Worm (Caenorhabditis elegans) whole organism, L1 larva: Measurements from ENCODE around the gene W06E11.1.

Experiments used
- C16A3.4 ChIP-seq: fragments of 150-350 bp; optimal IDR thresholded peaks from 2 replicates; lab custom pipeline; 2014; ENCODE audit warnings: missing biosample characterization, missing genetic modification characterization
- F16B12.6 ChIP-seq: fragments of 150-350 bp; optimal IDR thresholded peaks from 2 replicates; lab custom pipeline; 2014; ENCODE audit warnings: missing biosample characterization, missing genetic modification characterization
- aha-1 ChIP-seq: fragments of 150-350 bp; optimal IDR thresholded peaks from 2 replicates; lab custom pipeline; 2014; ENCODE audit warnings: missing biosample characterization, missing genetic modification characterization
- aly-2 ChIP-seq: fragments of 150-350 bp; optimal IDR thresholded peaks from 2 replicates; lab custom pipeline; 2014; ENCODE audit warnings: missing biosample characterization, missing genetic modification characterization
- ceh-88 ChIP-seq: fragments of 200-800 bp; sonication (Bioruptor generic); IDR thresholded peaks from 2 replicates; pipeline ENCODE4 v1.3.6; 2022; ENCODE audit warnings: missing genetic modification characterization, missing compliant biosample characterization
- ces-1 ChIP-seq: fragments of 150-350 bp; optimal IDR thresholded peaks from 2 replicates; lab custom pipeline; 2014; ENCODE audit warnings: missing biosample characterization, missing genetic modification reagents, missing genetic modification characterization
- dpl-1 ChIP-seq, 3 experiments: fragments of 150-350 bp in 2 of 3; sonication (generic microtip) in 1 of 3; optimal IDR thresholded peaks; 2 replicates each; lab custom pipeline; 2014 to 2017; ENCODE audit warnings: missing biosample characterization in 3 of 3, missing genetic modification characterization in 3 of 3, missing genetic modification reagents in 3 of 3
- dsc-1 ChIP-seq: sonication (generic microtip); optimal IDR thresholded peaks from 2 replicates; lab custom pipeline; 2016; ENCODE audit warnings: mild to moderate bottlenecking, missing genetic modification characterization, missing compliant biosample characterization
- efl-1 ChIP-seq, 4 experiments: fragments of 150-350 bp; optimal IDR thresholded peaks in 3 of 4; peaks in 1 of 4; 1 replicate in 1 of 4; 2 replicates in 3 of 4; lab custom pipeline; 2014; ENCODE audit warnings: missing biosample characterization in 2 of 4, missing genetic modification characterization in 2 of 4, missing genetic modification reagents in 2 of 4
- efl-3 ChIP-seq: fragments of 200-800 bp; sonication (Bioruptor generic); optimal IDR thresholded peaks from 2 replicates; lab custom pipeline; 2018; ENCODE audit warnings: mild to moderate bottlenecking, missing genetic modification characterization, missing compliant biosample characterization
- egl-13 ChIP-seq: sonication (generic microtip); optimal IDR thresholded peaks from 2 replicates; lab custom pipeline; 2016; ENCODE audit warnings: missing genotype, missing genetic modification reagents, missing genetic modification characterization, missing compliant biosample characterization
- elt-2 ChIP-seq: sonication (generic microtip); optimal IDR thresholded peaks from 2 replicates; lab custom pipeline; 2016; ENCODE audit warnings: missing genetic modification characterization, mild to moderate bottlenecking, inconsistent platforms, missing compliant biosample characterization, missing genetic modification reagents
- ets-5 ChIP-seq: fragments of 200-800 bp; sonication (Bioruptor generic); IDR thresholded peaks from 2 replicates; pipeline ENCODE4 v1.3.6; 2022; ENCODE audit warnings: missing genetic modification characterization, missing compliant biosample characterization
- fkh-4 ChIP-seq: sonication (generic microtip); optimal IDR thresholded peaks from 2 replicates; lab custom pipeline; 2016; ENCODE audit warnings: missing compliant biosample characterization, missing genetic modification characterization, borderline replicate concordance
- fos-1 ChIP-seq: fragments of 150-350 bp; optimal IDR thresholded peaks from 2 replicates; lab custom pipeline; 2014; ENCODE audit warnings: missing biosample characterization, missing genetic modification characterization
- hlh-4 ChIP-seq: sonication (generic microtip); optimal IDR thresholded peaks from 2 replicates; lab custom pipeline; 2016; ENCODE audit warnings: mild to moderate bottlenecking, missing genetic modification characterization, missing compliant biosample characterization
- hpl-2 ChIP-seq: fragments of 150-350 bp; optimal IDR thresholded peaks from 2 replicates; lab custom pipeline; 2014; ENCODE audit warnings: missing biosample characterization, missing genetic modification reagents, missing genetic modification characterization
- isw-1 ChIP-seq: fragments of 200-800 bp; sonication (Bioruptor generic); IDR thresholded peaks from 2 replicates; pipeline ENCODE4 v1.3.6; 2022; ENCODE audit warnings: missing genetic modification characterization, missing compliant biosample characterization
- jun-1 ChIP-seq: fragments of 150-350 bp; optimal IDR thresholded peaks from 2 replicates; lab custom pipeline; 2014; ENCODE audit warnings: missing biosample characterization, missing genetic modification reagents, missing genetic modification characterization
- lin-14 ChIP-seq: fragments of 200-800 bp; sonication (Bioruptor generic); optimal IDR thresholded peaks from 2 replicates; lab custom pipeline; 2018; ENCODE audit warnings: mild to moderate bottlenecking, missing genetic modification characterization, moderate library complexity, missing compliant biosample characterization
- lin-15B ChIP-seq: fragments of 150-350 bp; sonication (generic microtip); optimal IDR thresholded peaks from 3 replicates; lab custom pipeline; 2014; ENCODE audit warnings: missing biosample characterization, missing genetic modification characterization
- lsy-2 ChIP-seq, 2 experiments: fragments of 150-350 bp; optimal IDR thresholded peaks; 2 replicates each; lab custom pipeline; 2014; ENCODE audit warnings: missing biosample characterization in 2 of 2, missing genetic modification characterization in 2 of 2
- mef-2 ChIP-seq: fragments of 150-350 bp; optimal IDR thresholded peaks from 2 replicates; lab custom pipeline; 2014; ENCODE audit warnings: missing biosample characterization, missing genetic modification characterization
- mep-1 ChIP-seq: fragments of 150-350 bp; optimal IDR thresholded peaks from 2 replicates; lab custom pipeline; 2014; ENCODE audit warnings: missing biosample characterization, missing genetic modification characterization
- nhr-11 ChIP-seq: fragments of 150-350 bp; optimal IDR thresholded peaks from 2 replicates; lab custom pipeline; 2014; ENCODE audit warnings: missing biosample characterization, missing genetic modification characterization
- nhr-19 ChIP-seq: fragments of 200-800 bp; sonication (Bioruptor generic); conservative IDR thresholded peaks from 2 replicates; pipeline ENCODE4 v1.3.6; 2022; ENCODE audit warnings: missing genetic modification characterization, missing compliant biosample characterization
- nhr-20 ChIP-seq: sonication (generic microtip); optimal IDR thresholded peaks from 2 replicates; lab custom pipeline; 2016; ENCODE audit warnings: mild to moderate bottlenecking, missing genetic modification characterization, missing compliant biosample characterization
- nhr-237 ChIP-seq: fragments of 150-350 bp; optimal IDR thresholded peaks from 2 replicates; lab custom pipeline; 2014; ENCODE audit warnings: missing biosample characterization, missing genetic modification characterization
- nhr-76 ChIP-seq: sonication (generic microtip); optimal IDR thresholded peaks from 2 replicates; lab custom pipeline; 2017; ENCODE audit warnings: missing biosample characterization, missing genetic modification characterization
- nhr-77 ChIP-seq: fragments of 150-350 bp; optimal IDR thresholded peaks from 2 replicates; lab custom pipeline; 2014; ENCODE audit warnings: missing biosample characterization, missing genetic modification characterization
- pag-3 ChIP-seq: sonication (generic microtip); optimal IDR thresholded peaks from 2 replicates; lab custom pipeline; 2017; ENCODE audit warnings: missing genetic modification characterization, mild to moderate bottlenecking, missing compliant biosample characterization, antibody characterized with exemption, borderline replicate concordance; ENCODE audit not compliant: insufficient read depth
- pax-3 ChIP-seq: fragments of 200-800 bp; sonication (Bioruptor generic); optimal IDR thresholded peaks from 2 replicates; lab custom pipeline; 2018; ENCODE audit warnings: mild to moderate bottlenecking, missing genetic modification characterization, moderate library complexity, missing compliant biosample characterization
- pqm-1 ChIP-seq: sonication (generic microtip); optimal IDR thresholded peaks from 3 replicates; lab custom pipeline; 2017; ENCODE audit warnings: missing biosample characterization, missing genetic modification characterization
- skn-1 ChIP-seq: fragments of 150-350 bp; optimal IDR thresholded peaks from 2 replicates; lab custom pipeline; 2014; ENCODE audit warnings: missing biosample characterization, missing genetic modification characterization
- snpc-4 ChIP-seq: fragments of 150-350 bp; optimal IDR thresholded peaks from 2 replicates; lab custom pipeline; 2014; ENCODE audit warnings: missing biosample characterization, missing genetic modification characterization
- sptf-1 ChIP-seq: fragments of 150-350 bp; optimal IDR thresholded peaks from 2 replicates; lab custom pipeline; 2014; ENCODE audit warnings: missing biosample characterization, missing genetic modification characterization
- swsn-7 ChIP-seq: sonication (generic microtip); optimal IDR thresholded peaks from 2 replicates; lab custom pipeline; 2016; ENCODE audit warnings: missing genetic modification characterization, missing compliant biosample characterization
- tbx-2 ChIP-seq: sonication (generic microtip); optimal IDR thresholded peaks from 2 replicates; lab custom pipeline; 2016; ENCODE audit warnings: missing genetic modification characterization, missing compliant biosample characterization
- unc-30 ChIP-seq: sonication (generic microtip); optimal IDR thresholded peaks from 2 replicates; lab custom pipeline; 2017; ENCODE audit warnings: missing biosample characterization, missing genetic modification characterization
- unc-62 ChIP-seq: fragments of 150-350 bp; optimal IDR thresholded peaks from 2 replicates; lab custom pipeline; 2014; ENCODE audit warnings: missing biosample characterization, missing genetic modification reagents, missing genetic modification characterization
- unc-98 ChIP-seq: fragments of 200-800 bp; sonication (Bioruptor generic); IDR thresholded peaks from 2 replicates; pipeline ENCODE4 v1.3.6; 2022; ENCODE audit warnings: missing genetic modification characterization, missing compliant biosample characterization
- xbp-1 ChIP-seq: sonication (generic microtip); optimal IDR thresholded peaks from 2 replicates; lab custom pipeline; 2016; ENCODE audit warnings: missing genetic modification characterization, missing compliant biosample characterization
- zip-4 ChIP-seq: fragments of 200-800 bp; sonication (Bioruptor generic); optimal IDR thresholded peaks from 2 replicates; lab custom pipeline; 2018; ENCODE audit warnings: mild to moderate bottlenecking, missing genetic modification characterization, moderate library complexity, missing compliant biosample characterization

The W06E11.1 gene

DNA sequence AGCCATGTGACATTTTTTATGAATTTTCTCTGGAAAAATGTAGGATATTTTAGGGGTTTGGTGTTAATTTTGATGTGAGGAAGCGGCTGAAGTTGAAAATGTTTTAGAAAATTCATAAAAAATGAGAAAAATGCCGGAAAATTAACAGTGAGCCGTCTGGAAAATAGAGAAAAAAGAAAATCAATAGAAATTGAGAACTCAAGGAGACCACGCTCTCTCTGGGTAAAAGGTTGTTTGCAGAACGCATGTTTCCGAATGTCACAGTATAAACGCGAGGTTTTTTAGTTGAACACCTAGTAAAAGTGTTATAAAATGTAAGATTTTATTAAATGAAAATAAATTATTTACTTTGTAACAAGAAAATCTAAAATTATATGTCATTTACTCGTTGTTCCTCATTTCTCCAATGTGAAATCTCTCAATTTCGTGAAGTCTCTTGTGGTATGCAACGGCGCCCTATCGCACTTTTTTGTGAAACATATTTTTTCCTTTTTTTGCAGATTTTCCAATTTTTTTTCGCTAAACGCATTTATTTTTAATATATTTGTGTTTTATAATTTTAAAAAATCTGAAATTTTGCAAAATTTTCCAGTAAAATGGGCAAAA lies 1.6 kb upstream of the W06E11.1 start, which contains the start of the genes tag-266 and tag-267 (continued):
- TF ChIP-seq efl-1 (optimal IDR thresholded peaks at IDR 0.05; lab: Kevin White, UChicago), result peak; percentile 59 to 62
- TF ChIP-seq efl-1 (GFP tag; optimal IDR thresholded peaks at IDR 0.05 in 1 of 2; lab: Kevin White, UChicago), result peak; percentile 64 to 91
- peak; percentile 77 for TF ChIP-seq tbx-2 (tag; lab: Kevin White, UChicago)
- TF ChIP-seq fos-1 (tag; lab: Kevin White, UChicago), result peak; percentile 55
- no peak for TF ChIP-seq nhr-11 (tag; lab: Kevin White, UChicago)
- peak; percentile 40 for TF ChIP-seq lin-15B (tag; lab: Kevin White, UChicago)
- TF ChIP-seq C16A3.4 (tag; lab: Kevin White, UChicago), result peak; percentile 87
- TF ChIP-seq isw-1 (GFP tag; lab: Robert Waterston, UW), result peak; percentile 82
- TF ChIP-seq mep-1 (tag; lab: Kevin White, UChicago), result peak; percentile 77
- TF ChIP-seq aha-1 (tag; lab: Kevin White, UChicago), result no peak
- peak; percentile 61 to 83 for TF ChIP-seq lsy-2 (tag; optimal IDR thresholded peaks at IDR 0.05; lab: Kevin White, UChicago)
- TF ChIP-seq pqm-1 (tag; lab: Kevin White, UChicago), result no peak
- TF ChIP-seq lin-14, result peak; percentile 91
- TF ChIP-seq dsc-1 (tag; lab: Kevin White, UChicago), result peak; percentile 49
- no peak for TF ChIP-seq nhr-76
- TF ChIP-seq efl-3 (GFP tag; lab: Kevin White, UChicago), result no peak
- TF ChIP-seq nhr-19 (GFP tag; lab: Robert Waterston, UW), result peak; percentile 58
- peak; percentile 49 for TF ChIP-seq aly-2 (tag; lab: Kevin White, UChicago)
- no peak for TF ChIP-seq hlh-4 (tag; lab: Kevin White, UChicago)
- peak; percentile 70 for TF ChIP-seq swsn-7 (tag; lab: Kevin White, UChicago)
- TF ChIP-seq nhr-77 (tag; lab: Kevin White, UChicago), result peak; percentile 59
- no peak for TF ChIP-seq mef-2 (tag; lab: Kevin White, UChicago)
- no peak for TF ChIP-seq ets-5 (GFP tag; lab: Robert Waterston, UW)
- TF ChIP-seq unc-62 (GFP tag; lab: Kevin White, UChicago), result no peak
- no peak for TF ChIP-seq ces-1 (GFP tag; lab: Kevin White, UChicago)
- TF ChIP-seq ceh-88, result peak; percentile 83; the same call in 1 of the 2 replicates
- TF ChIP-seq nhr-237 (tag; lab: Kevin White, UChicago), result peak; percentile 69
- peak; percentile 33 for TF ChIP-seq F16B12.6 (tag; lab: Kevin White, UChicago)
- TF ChIP-seq nhr-20 (tag; lab: Kevin White, UChicago), result peak; percentile 65
- TF ChIP-seq skn-1, result peak; percentile 27
- TF ChIP-seq egl-13 (tag; lab: Kevin White, UChicago), result peak; percentile 67
- TF ChIP-seq hpl-2 (GFP tag; lab: Kevin White, UChicago), result no peak
- peak; percentile 28 to 66 (median 54) for TF ChIP-seq dpl-1 (GFP tag; optimal IDR thresholded peaks at IDR 0.05; lab: Kevin White, UChicago)
- peak; percentile 25 for TF ChIP-seq elt-2 (tag; lab: Kevin White, UChicago)
- peak; percentile 92 for TF ChIP-seq pax-3 (tag; lab: Kevin White, UChicago)
- peak; percentile 41 for TF ChIP-seq fkh-4 (tag; lab: Kevin White, UChicago)
- TF ChIP-seq snpc-4 (tag; lab: Kevin White, UChicago), result peak; percentile 48
- TF ChIP-seq jun-1 (tag; lab: Kevin White, UChicago), result peak; percentile 20
- TF ChIP-seq xbp-1, result peak; percentile 70

DNA sequence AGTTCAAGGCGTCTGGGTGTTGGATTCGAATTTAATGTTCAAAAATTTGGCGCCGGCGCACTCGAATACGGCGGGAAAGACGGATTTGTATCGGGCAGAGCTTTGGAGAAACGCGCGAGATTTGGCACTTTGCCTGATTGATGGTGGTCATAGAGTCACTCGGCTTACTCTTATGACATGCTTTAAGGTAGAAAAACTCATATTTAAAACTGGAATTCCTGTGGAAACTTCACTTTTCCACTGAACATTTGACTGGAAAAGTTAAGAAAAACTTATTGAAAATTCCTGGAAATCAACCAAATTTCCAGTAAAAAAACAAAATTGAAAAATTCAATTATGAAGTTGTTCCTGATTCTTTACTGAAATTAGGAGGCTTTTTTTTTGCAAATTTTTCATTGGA lies 2.8 kb downstream of the W06E11.1 start:
- TF ChIP-seq efl-1 (optimal IDR thresholded peaks at IDR 0.05; lab: Kevin White, UChicago), result no peak
- peak in 1 of 2 experiments; percentile 76 for TF ChIP-seq efl-1 (GFP tag; optimal IDR thresholded peaks at IDR 0.05 in 1 of 2; lab: Kevin White, UChicago)
- TF ChIP-seq unc-30 (tag; lab: Kevin White, UChicago), result no peak

ce11 chrIII:646454-646853 lies 4.6 kb downstream of the W06E11.1 start, which contains the start of gene orai-1:
Gene orai-1 (plus strand): TSS chrIII:646754.
- no peak for TF ChIP-seq skn-1
- TF ChIP-seq swsn-7 (tag; lab: Kevin White, UChicago), result no peak
- no peak for TF ChIP-seq unc-30 (tag; lab: Kevin White, UChicago)
- no peak for TF ChIP-seq lsy-2 (tag; optimal IDR thresholded peaks at IDR 0.05; lab: Kevin White, UChicago)
- no peak for TF ChIP-seq sptf-1 (tag; lab: Kevin White, UChicago)
- no peak for TF ChIP-seq pax-3 (tag; lab: Kevin White, UChicago)
- TF ChIP-seq C16A3.4 (tag; lab: Kevin White, UChicago), result no peak
- TF ChIP-seq pag-3, result no peak
- no peak for TF ChIP-seq zip-4 (GFP tag; lab: Kevin White, UChicago)
- TF ChIP-seq unc-98 (GFP tag; lab: Robert Waterston, UW), result no peak
- TF ChIP-seq xbp-1, result no peak
- no peak for TF ChIP-seq egl-13 (tag; lab: Kevin White, UChicago)
